Worm (Caenorhabditis elegans) whole organism, L4 larva: ENCODE measurements around the gene R11H6.4.
A peak's percentile ranks its signal among the peaks of the same experiment; 100 is the strongest.

ENCODE experiments used
- F49E8.2 ChIP-seq: sonication (generic microtip); optimal IDR thresholded peaks from 2 replicates; lab custom pipeline; 2016; ENCODE audit warnings: missing compliant biosample characterization, mild to moderate bottlenecking, missing genetic modification characterization, borderline replicate concordance
- Y105C5A.15 ChIP-seq: fragments of 200-800 bp; sonication (Bioruptor generic); IDR thresholded peaks from 2 replicates; pipeline ENCODE4 v1.3.6; 2022; ENCODE audit warnings: missing genetic modification characterization, missing compliant biosample characterization
- Y5F2A.4 ChIP-seq: fragments of 200-800 bp; sonication (Bioruptor generic); optimal IDR thresholded peaks from 2 replicates; lab custom pipeline; 2018; ENCODE audit warnings: mild to moderate bottlenecking, missing genetic modification characterization, missing compliant biosample characterization
- Y75B8A.6 ChIP-seq: fragments of 200-800 bp; sonication (Bioruptor generic); IDR thresholded peaks from 2 replicates; pipeline ENCODE4 v1.3.6; 2022; ENCODE audit warnings: missing genetic modification reagents, missing genetic modification characterization, missing compliant biosample characterization
- aha-1 ChIP-seq: fragments of 150-350 bp; peaks from one replicate; lab custom pipeline; 2014; ENCODE audit warnings: missing biosample characterization, missing genetic modification characterization
- arid-1 ChIP-seq: fragments of 200-800 bp; sonication (Bioruptor generic); conservative IDR thresholded peaks from 2 replicates; pipeline ENCODE4 v1.3.6; 2022; ENCODE audit warnings: missing genetic modification reagents, missing genetic modification characterization, missing compliant biosample characterization
- attf-4 ChIP-seq: sonication (generic microtip); optimal IDR thresholded peaks from 3 replicates; lab custom pipeline; 2017; ENCODE audit warnings: missing biosample characterization, missing genetic modification characterization
- ceh-20 ChIP-seq: fragments of 200-800 bp; sonication (Bioruptor generic); IDR thresholded peaks from 2 replicates; pipeline ENCODE4 v1.3.6; 2022; ENCODE audit warnings: missing genetic modification reagents, missing genetic modification characterization, missing compliant biosample characterization
- ces-1 ChIP-seq: fragments of 150-350 bp; sonication (generic microtip); optimal IDR thresholded peaks from 4 replicates; lab custom pipeline; 2014; ENCODE audit warnings: missing biosample characterization, missing genetic modification reagents, missing genetic modification characterization
- ctbp-1 ChIP-seq: fragments of 200-800 bp; sonication (Bioruptor generic); IDR thresholded peaks from 2 replicates; pipeline ENCODE4 v1.3.6; 2022; ENCODE audit warnings: missing genetic modification reagents, missing genetic modification characterization, missing compliant biosample characterization
- daf-16 ChIP-seq, 3 experiments: sonication (generic microtip); optimal IDR thresholded peaks; 2 replicates each; lab custom pipeline; 2016 to 2017; ENCODE audit warnings: missing genetic modification characterization in 3 of 3, missing genetic modification reagents in 3 of 3, mild to moderate bottlenecking in 2 of 3, missing compliant biosample characterization in 2 of 3, missing biosample characterization in 1 of 3, moderate library complexity in 1 of 3
- daf-19 ChIP-seq: fragments of 200-800 bp; sonication (Bioruptor generic); conservative IDR thresholded peaks from 2 replicates; pipeline ENCODE4 v1.3.6; 2022; ENCODE audit warnings: missing genetic modification characterization, missing compliant biosample characterization
- daf-8 ChIP-seq: fragments of 200-800 bp; sonication (Bioruptor generic); IDR thresholded peaks from 2 replicates; pipeline ENCODE4 v1.3.6; 2022; ENCODE audit warnings: missing genetic modification characterization, missing compliant biosample characterization
- dmd-9 ChIP-seq: fragments of 200-800 bp; sonication (Bioruptor generic); IDR thresholded peaks from 2 replicates; pipeline ENCODE4 v1.3.6; 2022; ENCODE audit warnings: missing genetic modification reagents, missing genetic modification characterization, missing compliant biosample characterization
- fkh-10 ChIP-seq: fragments of 150-350 bp; optimal IDR thresholded peaks from 2 replicates; lab custom pipeline; 2014; ENCODE audit warnings: missing biosample characterization, missing genetic modification reagents, missing genetic modification characterization
- gei-8 ChIP-seq: fragments of 200-800 bp; sonication (Bioruptor generic); optimal IDR thresholded peaks from 2 replicates; lab custom pipeline; 2018; ENCODE audit warnings: mild to moderate bottlenecking, missing genetic modification characterization, missing compliant biosample characterization
- hmg-1.1 ChIP-seq: fragments of 200-800 bp; sonication (Bioruptor generic); IDR thresholded peaks from 2 replicates; pipeline ENCODE4 v1.3.6; 2022; ENCODE audit warnings: missing genetic modification reagents, missing genetic modification characterization, missing compliant biosample characterization
- lin-13 ChIP-seq: fragments of 150-350 bp; optimal IDR thresholded peaks from 2 replicates; lab custom pipeline; 2014; ENCODE audit warnings: missing biosample characterization, missing genetic modification reagents, missing genetic modification characterization
- lin-15B ChIP-seq: fragments of 150-350 bp; sonication (generic microtip); optimal IDR thresholded peaks from 3 replicates; lab custom pipeline; 2014; ENCODE audit warnings: missing biosample characterization, missing genetic modification characterization
- lin-29 ChIP-seq: fragments of 200-800 bp; sonication (Bioruptor generic); IDR thresholded peaks from 2 replicates; pipeline ENCODE4 v1.3.6; 2022; ENCODE audit warnings: missing genetic modification reagents, missing genetic modification characterization, missing compliant biosample characterization
- lin-39 ChIP-seq: fragments of 150-350 bp; optimal IDR thresholded peaks from 2 replicates; lab custom pipeline; 2014; ENCODE audit warnings: missing biosample characterization, missing genetic modification reagents, missing genetic modification characterization
- madf-5 ChIP-seq, 2 experiments: fragments of 200-800 bp; sonication (Bioruptor generic); IDR thresholded peaks; 2 replicates each; pipeline ENCODE4 v1.3.6; 2022; ENCODE audit warnings: missing compliant biosample characterization in 2 of 2, missing genetic modification characterization in 2 of 2
- madf-9 ChIP-seq: fragments of 200-800 bp; sonication (Bioruptor generic); conservative IDR thresholded peaks from 2 replicates; pipeline ENCODE4 v1.3.6; 2022; ENCODE audit warnings: missing genetic modification reagents, missing genetic modification characterization, missing compliant biosample characterization
- mdl-1 ChIP-seq, 2 experiments: fragments of 150-350 bp in 1 of 2; sonication (generic microtip) in 1 of 2; optimal IDR thresholded peaks; 2 replicates each; lab custom pipeline; 2014 to 2017; ENCODE audit warnings: missing biosample characterization in 2 of 2, missing genetic modification characterization in 2 of 2
- mdt-29 ChIP-seq: fragments of 200-800 bp; sonication (Bioruptor generic); IDR thresholded peaks from 2 replicates; pipeline ENCODE4 v1.3.6; 2022; ENCODE audit warnings: missing genetic modification reagents, missing genetic modification characterization, missing compliant biosample characterization
- mxl-2 ChIP-seq: fragments of 200-800 bp; sonication (Bioruptor generic); conservative IDR thresholded peaks from 2 replicates; pipeline ENCODE4 v1.3.6; 2022; ENCODE audit warnings: missing genetic modification reagents, missing genetic modification characterization, missing compliant biosample characterization
- nhr-102 ChIP-seq: sonication (generic microtip); optimal IDR thresholded peaks from 2 replicates; lab custom pipeline; 2016; ENCODE audit warnings: mild to moderate bottlenecking, missing genetic modification characterization, moderate library complexity, missing compliant biosample characterization
- nhr-111 ChIP-seq: fragments of 200-800 bp; sonication (Bioruptor generic); optimal IDR thresholded peaks from 2 replicates; lab custom pipeline; 2018; ENCODE audit warnings: mild to moderate bottlenecking, missing genetic modification characterization, missing compliant biosample characterization
- nhr-25 ChIP-seq: sonication (generic microtip); optimal IDR thresholded peaks from 2 replicates; lab custom pipeline; 2017; ENCODE audit warnings: missing genetic modification characterization, mild to moderate bottlenecking, missing compliant biosample characterization, antibody characterized with exemption, moderate library complexity, borderline replicate concordance; ENCODE audit not compliant: insufficient read depth
- nhr-28 ChIP-seq: fragments of 150-350 bp; optimal IDR thresholded peaks from 2 replicates; lab custom pipeline; 2014; ENCODE audit warnings: missing biosample characterization, missing genetic modification characterization
- nhr-77 ChIP-seq: fragments of 150-350 bp; optimal IDR thresholded peaks from 2 replicates; lab custom pipeline; 2014; ENCODE audit warnings: missing biosample characterization, missing genetic modification characterization
- pha-4 ChIP-seq, 2 experiments: fragments of 150-350 bp in 1 of 2; fragments of 200-800 bp in 1 of 2; sonication (Bioruptor generic) in 1 of 2; IDR thresholded peaks in 1 of 2; optimal IDR thresholded peaks in 1 of 2; 2 replicates each; pipeline versions ENCODE4 v1.3.6 to Lab custom; 2014 to 2022; ENCODE audit warnings: missing genetic modification characterization in 2 of 2, missing genetic modification reagents in 2 of 2, missing biosample characterization in 1 of 2, missing compliant biosample characterization in 1 of 2
- php-3 ChIP-seq: fragments of 200-800 bp; sonication (Bioruptor generic); IDR thresholded peaks from 2 replicates; pipeline ENCODE4 v1.3.6; 2022; ENCODE audit warnings: missing genetic modification reagents, missing genetic modification characterization, missing compliant biosample characterization
- sdz-12 ChIP-seq: fragments of 200-800 bp; sonication (Bioruptor generic); optimal IDR thresholded peaks from 2 replicates; lab custom pipeline; 2018; ENCODE audit warnings: mild to moderate bottlenecking, missing genetic modification characterization, missing compliant biosample characterization
- set-16 ChIP-seq: fragments of 200-800 bp; sonication (Bioruptor generic); IDR thresholded peaks from 2 replicates; pipeline ENCODE4 v1.3.6; 2022; ENCODE audit warnings: missing genetic modification reagents, missing genetic modification characterization, missing compliant biosample characterization
- spr-3 ChIP-seq: fragments of 200-800 bp; sonication (Bioruptor generic); optimal IDR thresholded peaks from 2 replicates; lab custom pipeline; 2018; ENCODE audit warnings: mild to moderate bottlenecking, missing genetic modification characterization, missing compliant biosample characterization
- tag-97 ChIP-seq: fragments of 200-800 bp; sonication (Bioruptor generic); IDR thresholded peaks from 2 replicates; pipeline ENCODE4 v1.3.6; 2022; ENCODE audit warnings: missing genetic modification characterization, missing compliant biosample characterization
- tra-1 ChIP-seq: fragments of 200-800 bp; sonication (Bioruptor generic); IDR thresholded peaks from 2 replicates; pipeline ENCODE4 v1.3.6; 2022; ENCODE audit warnings: missing genetic modification reagents, missing genetic modification characterization, missing compliant biosample characterization
- unc-62 ChIP-seq, 3 experiments: fragments of 150-350 bp in 1 of 3; sonication (generic microtip); optimal IDR thresholded peaks in 2 of 3; peaks in 1 of 3; 1 replicate in 1 of 3; 2 replicates in 2 of 3; lab custom pipeline; 2014 to 2017; ENCODE audit warnings: missing biosample characterization in 3 of 3, missing genetic modification characterization in 3 of 3, missing genetic modification reagents in 3 of 3, missing genotype in 1 of 3
- vab-7 ChIP-seq: fragments of 200-800 bp; sonication (Bioruptor generic); IDR thresholded peaks from 2 replicates; pipeline ENCODE4 v1.3.6; 2022; ENCODE audit warnings: missing genetic modification reagents, missing genetic modification characterization, missing compliant biosample characterization
- ztf-11 ChIP-seq: fragments of 150-350 bp; optimal IDR thresholded peaks from 2 replicates; lab custom pipeline; 2014; ENCODE audit warnings: missing biosample characterization, missing genetic modification characterization

Gene R11H6.4

DNA sequence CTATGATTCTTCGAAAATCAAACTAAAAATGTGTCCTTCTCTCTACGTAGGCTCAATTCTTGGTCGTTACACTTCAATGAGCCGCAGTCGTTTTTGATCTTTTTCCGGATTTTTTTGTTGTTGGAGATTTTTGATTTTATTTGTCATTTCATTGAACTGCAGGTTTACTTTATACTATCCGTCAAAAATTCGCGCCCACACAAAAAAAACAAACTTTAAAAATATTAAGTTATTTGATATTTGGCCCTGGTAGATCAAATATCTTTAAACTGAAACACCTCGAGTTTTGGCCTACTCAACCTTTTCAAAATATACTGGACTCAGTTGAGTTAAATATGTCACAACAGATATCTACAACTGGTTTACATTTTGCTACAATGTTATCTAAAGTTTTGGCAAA is 5.9 kb downstream of the R11H6.4 start:
- TF ChIP-seq nhr-77, result no peak
- TF ChIP-seq lin-15B (tag; lab: Kevin White, UChicago), result no peak
- TF ChIP-seq Y75B8A.6 (GFP tag; lab: Robert Waterston, UW), result no peak
- no peak for TF ChIP-seq ztf-11 (tag; lab: Kevin White, UChicago)
- no peak for TF ChIP-seq spr-3 (GFP tag; lab: Kevin White, UChicago)
- TF ChIP-seq gei-8 (GFP tag; lab: Kevin White, UChicago), result no peak
- no peak for TF ChIP-seq nhr-28 (tag; lab: Kevin White, UChicago)
- no peak for TF ChIP-seq set-16 (GFP tag; lab: Robert Waterston, UW)
- TF ChIP-seq attf-4 (tag; lab: Kevin White, UChicago), result no peak
- TF ChIP-seq lin-39 (tag; lab: Kevin White, UChicago), result no peak
- no peak for TF ChIP-seq Y105C5A.15 (GFP tag; lab: Robert Waterston, UW)
- TF ChIP-seq, all 104 proteins: peak for 0

DNA sequence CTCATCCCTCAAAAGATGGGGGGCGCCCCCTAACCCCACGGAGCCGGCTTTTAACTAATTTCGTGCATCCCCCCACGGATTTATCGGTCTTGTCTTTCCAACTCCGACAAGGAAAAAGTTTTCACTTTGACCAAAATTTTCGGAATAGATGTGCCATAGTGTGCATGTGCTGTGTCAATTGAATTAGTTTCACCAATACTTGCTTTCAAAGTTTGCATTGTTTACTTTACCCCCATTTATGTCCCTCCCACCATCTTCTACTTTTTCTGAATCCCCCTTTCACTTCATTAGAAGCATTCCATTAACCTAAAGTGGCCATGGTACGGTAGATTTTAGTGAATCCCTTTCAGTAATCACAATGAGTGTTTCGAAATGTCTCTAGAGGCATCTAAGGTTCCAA is 8.0 kb downstream of the R11H6.4 start:
- TF ChIP-seq tag-97 (GFP tag; lab: Robert Waterston, UW), result no peak
- no peak for TF ChIP-seq daf-16 (GFP tag; optimal IDR thresholded peaks at IDR 0.05; lab: Kevin White, UChicago)
- no peak for TF ChIP-seq daf-16 (tag; optimal IDR thresholded peaks at IDR 0.05; lab: Kevin White, UChicago)
- TF ChIP-seq aha-1 (tag; lab: Kevin White, UChicago), result peak; percentile 25

- TF ChIP-seq madf-9 (no peak), nhr-102 (tag; lab: Kevin White, UChicago) (no peak), daf-19 (GFP tag; lab: Robert Waterston, UW) (no peak), ceh-20 (GFP tag; lab: Robert Waterston, UW) (no peak), nhr-111 (GFP tag; lab: Kevin White, UChicago) (no peak), F49E8.2 (tag; lab: Kevin White, UChicago) (no peak), mdl-1 (tag; optimal IDR thresholded peaks at IDR 0.05; lab: Kevin White, UChicago) (no peak), tra-1 (GFP tag; lab: Robert Waterston, UW) (no peak), arid-1 (no peak), php-3 (no peak), lin-29 (GFP tag; lab: Robert Waterston, UW) (no peak), vab-7 (GFP tag; lab: Robert Waterston, UW) (no peak), fkh-10 (GFP tag; lab: Kevin White, UChicago) (peak; percentile 82), lin-13 (no peak), daf-8 (no peak), dmd-9 (no peak), mdt-29 (GFP tag; lab: Robert Waterston, UW) (no peak), ctbp-1 (no peak), pha-4 (GFP tag; IDR thresholded peaks at IDR 0.05; lab: Robert Waterston, UW) (no peak), pha-4 (tag; optimal IDR thresholded peaks at IDR 0.05; lab: Kevin White, UChicago) (no peak), mxl-2 (GFP tag; lab: Robert Waterston, UW) (no peak), madf-5 (GFP tag; IDR thresholded peaks at IDR 0.05; lab: Robert Waterston, UW) (no peak), ces-1 (GFP tag; lab: Kevin White, UChicago) (peak; percentile 54), aha-1 (tag; lab: Kevin White, UChicago) (peak; percentile 3), sdz-12 (no peak), unc-62 (GFP tag; optimal IDR thresholded peaks at IDR 0.05 in 1 of 2; lab: Kevin White, UChicago) (peak in 1 of 2 experiments; percentile 22), unc-62 (tag; optimal IDR thresholded peaks at IDR 0.05; lab: Kevin White, UChicago) (no peak), daf-16 (GFP tag; optimal IDR thresholded peaks at IDR 0.05; lab: Kevin White, UChicago) (no peak), daf-16 (tag; optimal IDR thresholded peaks at IDR 0.05; lab: Kevin White, UChicago) (no peak), hmg-1.1 (GFP tag; lab: Robert Waterston, UW) (no peak), nhr-25 (tag; lab: Kevin White, UChicago) (no peak), Y5F2A.4 (GFP tag; lab: Kevin White, UChicago) (no peak), nhr-77 (no peak)
Measured at ce11 chrV:14620311-14620710, 10.6 kb downstream of the R11H6.4 start.
